Worm (Caenorhabditis elegans) whole organism, young adult: ENCODE results near the gene srh-276.

Experiments
- B0019.2 ChIP-seq: fragments of 200-800 bp; sonication (Bioruptor generic); conservative IDR thresholded peaks from 2 replicates; pipeline ENCODE4 v1.3.6; 2022; ENCODE audit warnings: missing genetic modification reagents, missing genetic modification characterization, missing compliant biosample characterization
- B0261.1 ChIP-seq: sonication (generic microtip); optimal IDR thresholded peaks from 2 replicates; lab custom pipeline; 2016; ENCODE audit warnings: mild to moderate bottlenecking, missing genetic modification characterization, moderate library complexity, missing compliant biosample characterization
- D2030.7 ChIP-seq: fragments of 200-800 bp; sonication (Bioruptor generic); IDR thresholded peaks from 2 replicates; pipeline ENCODE4 v1.3.6; 2022; ENCODE audit warnings: missing genetic modification reagents, missing genetic modification characterization, missing compliant biosample characterization
- F33H1.4 ChIP-seq: fragments of 200-800 bp; sonication (Bioruptor generic); IDR thresholded peaks from 2 replicates; pipeline ENCODE4 v1.3.6; 2022; ENCODE audit warnings: missing genetic modification reagents, missing genetic modification characterization, missing compliant biosample characterization
- F52B5.7 ChIP-seq: sonication (generic microtip); optimal IDR thresholded peaks from 2 replicates; lab custom pipeline; 2016; ENCODE audit warnings: mild to moderate bottlenecking, missing genetic modification characterization, missing compliant biosample characterization
- F55B11.4 ChIP-seq: sonication (generic microtip); optimal IDR thresholded peaks from 2 replicates; lab custom pipeline; 2016; ENCODE audit warnings: missing compliant biosample characterization, missing genetic modification characterization, borderline replicate concordance; ENCODE audit not compliant: insufficient read depth
- Y53G8AR.9 ChIP-seq: fragments of 200-800 bp; sonication (Bioruptor generic); conservative IDR thresholded peaks from 2 replicates; pipeline ENCODE4 v1.3.6; 2022; ENCODE audit warnings: missing genetic modification reagents, missing genetic modification characterization, missing compliant biosample characterization
- Y79H2A.3 ChIP-seq: fragments of 200-800 bp; sonication (Bioruptor generic); conservative IDR thresholded peaks from 2 replicates; pipeline ENCODE4 v1.3.6; 2022; ENCODE audit warnings: missing genetic modification reagents, missing genetic modification characterization, missing compliant biosample characterization
- ZK185.1 ChIP-seq: sonication (generic microtip); optimal IDR thresholded peaks from 2 replicates; lab custom pipeline; 2016; ENCODE audit warnings: mild to moderate bottlenecking, missing genetic modification characterization, missing compliant biosample characterization; ENCODE audit not compliant: poor library complexity, severe bottlenecking
- aptf-3 ChIP-seq: fragments of 200-800 bp; sonication (Bioruptor generic); IDR thresholded peaks from 2 replicates; pipeline ENCODE4 v1.3.6; 2022; ENCODE audit warnings: missing genetic modification characterization, missing compliant biosample characterization
- atf-7 ChIP-seq: sonication (generic microtip); optimal IDR thresholded peaks from 2 replicates; lab custom pipeline; 2017; ENCODE audit warnings: mild to moderate bottlenecking, missing genetic modification characterization, missing compliant biosample characterization
- athp-1 ChIP-seq: sonication (generic microtip); optimal IDR thresholded peaks from 2 replicates; lab custom pipeline; 2017; ENCODE audit warnings: mild to moderate bottlenecking, missing genetic modification characterization, missing compliant biosample characterization
- attf-5 ChIP-seq: fragments of 200-800 bp; sonication (Bioruptor generic); optimal IDR thresholded peaks from 2 replicates; lab custom pipeline; 2018; ENCODE audit warnings: mild to moderate bottlenecking, missing genetic modification characterization, missing compliant biosample characterization
- bed-2 ChIP-seq: fragments of 200-800 bp; sonication (Bioruptor generic); IDR thresholded peaks from 2 replicates; pipeline ENCODE4 v1.3.6; 2022; ENCODE audit warnings: missing genetic modification reagents, missing genetic modification characterization, missing compliant biosample characterization
- cebp-2 ChIP-seq: fragments of 200-800 bp; sonication (Bioruptor generic); IDR thresholded peaks from 2 replicates; pipeline ENCODE4 v1.3.6; 2022; ENCODE audit warnings: missing genetic modification characterization, missing compliant biosample characterization
- ceh-40 ChIP-seq: fragments of 200-800 bp; sonication (Bioruptor generic); IDR thresholded peaks from 2 replicates; pipeline ENCODE4 v1.3.6; 2022; ENCODE audit warnings: missing genetic modification characterization, missing compliant biosample characterization
- ceh-58 ChIP-seq: fragments of 200-800 bp; sonication (Bioruptor generic); IDR thresholded peaks from 2 replicates; pipeline ENCODE4 v1.3.6; 2022; ENCODE audit warnings: missing genetic modification characterization, missing compliant biosample characterization
- chd-7 ChIP-seq: sonication (generic microtip); optimal IDR thresholded peaks from 2 replicates; lab custom pipeline; 2016; ENCODE audit warnings: mild to moderate bottlenecking, missing genetic modification characterization, moderate library complexity, missing compliant biosample characterization
- die-1 ChIP-seq: sonication (generic microtip); optimal IDR thresholded peaks from 2 replicates; lab custom pipeline; 2016; ENCODE audit warnings: missing genotype, mild to moderate bottlenecking, missing genetic modification characterization, missing compliant biosample characterization
- dox-1 ChIP-seq: fragments of 200-800 bp; sonication (Bioruptor generic); IDR thresholded peaks from 2 replicates; pipeline ENCODE4 v1.3.6; 2022; ENCODE audit warnings: missing genetic modification reagents, missing genetic modification characterization, missing compliant biosample characterization
- efl-1 ChIP-seq: fragments of 150-350 bp; optimal IDR thresholded peaks from 2 replicates; lab custom pipeline; 2014; ENCODE audit warnings: missing biosample characterization, missing genetic modification reagents, missing genetic modification characterization
- egrh-3 ChIP-seq: fragments of 200-800 bp; sonication (Bioruptor generic); IDR thresholded peaks from 2 replicates; pipeline ENCODE4 v1.3.6; 2022; ENCODE audit warnings: missing genetic modification reagents, missing genetic modification characterization, missing compliant biosample characterization
- gei-17 ChIP-seq: fragments of 200-800 bp; sonication (Bioruptor generic); optimal IDR thresholded peaks from 2 replicates; lab custom pipeline; 2018; ENCODE audit warnings: mild to moderate bottlenecking, missing genetic modification characterization, missing compliant biosample characterization
- him-1 ChIP-seq: sonication (generic microtip); optimal IDR thresholded peaks from 2 replicates; lab custom pipeline; 2016; ENCODE audit warnings: missing genotype, missing genetic modification reagents, missing genetic modification characterization, missing compliant biosample characterization
- hlh-12 ChIP-seq: sonication (generic microtip); optimal IDR thresholded peaks from 2 replicates; lab custom pipeline; 2016; ENCODE audit warnings: missing genetic modification characterization, missing compliant biosample characterization
- hlh-26 ChIP-seq: fragments of 200-800 bp; sonication (Bioruptor generic); conservative IDR thresholded peaks from 2 replicates; pipeline ENCODE4 v1.3.6; 2022; ENCODE audit warnings: missing genetic modification reagents, missing genetic modification characterization, missing compliant biosample characterization
- let-607 ChIP-seq, 2 experiments: fragments of 200-800 bp in 1 of 2; sonication (Bioruptor generic) in 1 of 2; sonication (generic microtip) in 1 of 2; optimal IDR thresholded peaks; 2 replicates each; lab custom pipeline; 2016 to 2018; ENCODE audit warnings: mild to moderate bottlenecking in 2 of 2, missing compliant biosample characterization in 2 of 2, missing genetic modification characterization in 2 of 2, moderate library complexity in 2 of 2, missing genotype in 1 of 2
- lin-26 ChIP-seq: fragments of 200-800 bp; sonication (Bioruptor generic); IDR thresholded peaks from 2 replicates; pipeline ENCODE4 v1.3.6; 2022; ENCODE audit warnings: missing genetic modification reagents, missing genetic modification characterization, missing compliant biosample characterization
- lin-54 ChIP-seq: fragments of 200-800 bp; sonication (Bioruptor generic); optimal IDR thresholded peaks from 2 replicates; lab custom pipeline; 2018; ENCODE audit warnings: mild to moderate bottlenecking, missing genetic modification characterization, missing compliant biosample characterization
- lir-1 ChIP-seq: fragments of 200-800 bp; sonication (Bioruptor generic); conservative IDR thresholded peaks from 2 replicates; pipeline ENCODE4 v1.3.6; 2022; ENCODE audit warnings: missing genetic modification reagents, missing genetic modification characterization, missing compliant biosample characterization
- lsl-1 ChIP-seq: fragments of 200-800 bp; sonication (Bioruptor generic); optimal IDR thresholded peaks from 2 replicates; lab custom pipeline; 2018; ENCODE audit warnings: mild to moderate bottlenecking, missing genetic modification characterization, moderate library complexity, missing compliant biosample characterization
- lsy-27 ChIP-seq: sonication (generic microtip); optimal IDR thresholded peaks from 2 replicates; lab custom pipeline; 2017; ENCODE audit warnings: missing genetic modification characterization, mild to moderate bottlenecking, missing compliant biosample characterization, antibody characterized with exemption, missing genotype, borderline replicate concordance; ENCODE audit not compliant: insufficient read depth
- madf-3 ChIP-seq: fragments of 200-800 bp; sonication (Bioruptor generic); IDR thresholded peaks from 2 replicates; pipeline ENCODE4 v1.3.6; 2022; ENCODE audit warnings: missing genetic modification reagents, missing genetic modification characterization, missing compliant biosample characterization
- madf-6 ChIP-seq: fragments of 200-800 bp; sonication (Bioruptor generic); IDR thresholded peaks from 2 replicates; pipeline ENCODE4 v1.3.6; 2022; ENCODE audit warnings: missing genetic modification reagents, missing genetic modification characterization, missing compliant biosample characterization
- mcd-1 ChIP-seq: fragments of 200-800 bp; sonication (Bioruptor generic); IDR thresholded peaks from 2 replicates; pipeline ENCODE4 v1.3.6; 2022; ENCODE audit warnings: missing genetic modification reagents, missing genetic modification characterization, missing compliant biosample characterization
- nhr-120 ChIP-seq: fragments of 200-800 bp; sonication (Bioruptor generic); IDR thresholded peaks from 2 replicates; pipeline ENCODE4 v1.3.6; 2022; ENCODE audit warnings: missing genetic modification characterization, missing compliant biosample characterization
- nhr-80 ChIP-seq: sonication (generic microtip); optimal IDR thresholded peaks from 2 replicates; lab custom pipeline; 2016; ENCODE audit warnings: missing genetic modification characterization, missing compliant biosample characterization
- pbrm-1 ChIP-seq: fragments of 200-800 bp; sonication (Bioruptor generic); IDR thresholded peaks from 2 replicates; pipeline ENCODE4 v1.3.6; 2022; ENCODE audit warnings: missing genetic modification reagents, missing genetic modification characterization, missing compliant biosample characterization
- rpc-1 ChIP-seq, 2 experiments: fragments of 150-350 bp in 1 of 2; sonication (generic microtip) in 1 of 2; optimal IDR thresholded peaks; 2 replicates each; lab custom pipeline; 2014 to 2018; ENCODE audit warnings: missing biosample characterization in 1 of 2, missing genetic modification characterization in 1 of 2, missing genetic modification reagents in 1 of 2, missing genotype in 1 of 2
- snpc-4 ChIP-seq, 5 experiments: fragments of 150-350 bp in 1 of 5; sonication (generic microtip) in 4 of 5; optimal IDR thresholded peaks; 2 replicates each; lab custom pipeline; 2014 to 2018; ENCODE audit warnings: missing genetic modification characterization in 5 of 5, missing biosample characterization in 3 of 5, antibody characterized with exemption in 2 of 5, mild to moderate bottlenecking in 2 of 5, missing compliant biosample characterization in 2 of 5, missing genotype in 2 of 5, moderate library complexity in 2 of 5, missing genetic modification reagents in 1 of 5
- xnd-1 ChIP-seq: sonication (generic microtip); optimal IDR thresholded peaks from 2 replicates; lab custom pipeline; 2016; ENCODE audit warnings: missing genotype, missing genetic modification reagents, missing genetic modification characterization, missing compliant biosample characterization
- zfh-2 ChIP-seq: fragments of 200-800 bp; sonication (Bioruptor generic); conservative IDR thresholded peaks from 2 replicates; pipeline ENCODE4 v1.3.6; 2022; ENCODE audit warnings: missing genetic modification reagents, missing genetic modification characterization, missing compliant biosample characterization
- zim-3 ChIP-seq: sonication (generic microtip); optimal IDR thresholded peaks from 2 replicates; lab custom pipeline; 2017; ENCODE audit warnings: mild to moderate bottlenecking, missing genetic modification characterization, moderate library complexity, missing compliant biosample characterization
- ztf-18 ChIP-seq: sonication (generic microtip); optimal IDR thresholded peaks from 2 replicates; lab custom pipeline; 2016; ENCODE audit warnings: missing genotype, mild to moderate bottlenecking, missing genetic modification characterization, missing compliant biosample characterization
- ztf-26 ChIP-seq: sonication (generic microtip); optimal IDR thresholded peaks from 2 replicates; lab custom pipeline; 2017; ENCODE audit warnings: missing genetic modification characterization, missing compliant biosample characterization
- ztf-6 ChIP-seq: fragments of 200-800 bp; sonication (Bioruptor generic); IDR thresholded peaks from 2 replicates; pipeline ENCODE4 v1.3.6; 2022; ENCODE audit warnings: missing genetic modification reagents, missing genetic modification characterization, missing compliant biosample characterization

The srh-276 gene

ce11 chrV:15551642-15552041 lies 22.5 kb downstream of the srh-276 start (continued):
- TF ChIP-seq attf-5 (GFP tag; lab: Kevin White, UChicago), result peak; percentile 51
- TF ChIP-seq ceh-58 (GFP tag; lab: Robert Waterston, UW), result no peak
- TF ChIP-seq hlh-12 (tag; lab: Kevin White, UChicago), result no peak
- no peak for TF ChIP-seq B0019.2 (GFP tag; lab: Robert Waterston, UW)
- 0 out of 2 replicates have a peak, but pooled peaks have one; percentile 12 for TF ChIP-seq ceh-40
- TF ChIP-seq atf-7 (tag; lab: Kevin White, UChicago), result peak; percentile 24
- TF ChIP-seq F52B5.7 (tag; lab: Kevin White, UChicago), result no peak
- TF ChIP-seq zim-3 (tag; lab: Kevin White, UChicago), result peak; percentile 72
- TF ChIP-seq let-607 (tag; optimal IDR thresholded peaks at IDR 0.05; lab: Kevin White, UChicago), result no peak
- TF ChIP-seq pbrm-1 (GFP tag; lab: Robert Waterston, UW), result peak; percentile 62
- no peak for TF ChIP-seq Y53G8AR.9 (GFP tag; lab: Robert Waterston, UW)
- TF ChIP-seq gei-17, result no peak
- TF ChIP-seq hlh-26, result no peak
- peak; percentile 25; the same call in 1 of the 2 replicates for TF ChIP-seq zfh-2 (GFP tag; lab: Robert Waterston, UW)
- TF ChIP-seq ztf-26, result peak; percentile 39

DNA sequence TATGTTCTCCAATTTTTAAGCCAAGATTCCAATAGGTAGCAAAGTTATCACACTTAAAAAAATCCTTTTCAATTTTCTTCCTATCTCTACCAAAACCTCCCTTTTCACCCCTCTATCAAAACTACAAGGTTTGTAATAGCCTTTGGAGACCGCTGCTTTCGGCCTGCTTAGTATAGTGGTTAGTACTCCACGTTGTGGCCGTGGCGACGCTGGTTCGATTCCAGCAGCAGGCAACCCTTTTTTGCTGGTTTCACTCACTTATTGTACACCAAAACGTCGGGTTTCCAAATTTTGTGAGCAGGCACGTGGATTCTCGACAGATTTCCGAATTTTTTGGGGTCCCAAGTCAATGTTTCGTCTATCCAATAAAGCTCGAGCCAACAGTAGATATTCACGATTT lies 24.7 kb downstream of the srh-276 start:
- TF ChIP-seq die-1 (tag; lab: Kevin White, UChicago) (peak; percentile 48), zim-3 (tag; lab: Kevin White, UChicago) (no peak), Y79H2A.3 (GFP tag; lab: Robert Waterston, UW) (no peak), lsl-1 (GFP tag; lab: Kevin White, UChicago) (no peak), ZK185.1 (tag; lab: Kevin White, UChicago) (peak; percentile 35), ztf-18 (tag; lab: Kevin White, UChicago) (peak; percentile 24), F55B11.4 (tag; lab: Kevin White, UChicago) (no peak), efl-1 (GFP tag; lab: Kevin White, UChicago) (no peak), mcd-1 (GFP tag; lab: Robert Waterston, UW) (peak; percentile 29; the same call in 1 of the 2 replicates), cebp-2 (no peak), lin-54 (peak; percentile 18), nhr-120 (no peak), rpc-1 (optimal IDR thresholded peaks at IDR 0.05; lab: Kevin White, UChicago) (peak; percentile 67), rpc-1 (tag; optimal IDR thresholded peaks at IDR 0.05; lab: Kevin White, UChicago) (peak; percentile 77), aptf-3 (GFP tag; lab: Robert Waterston, UW) (no peak), bed-2 (GFP tag; lab: Robert Waterston, UW) (no peak), lsy-27 (tag; lab: Kevin White, UChicago) (peak; percentile 22), madf-6 (GFP tag; lab: Robert Waterston, UW) (peak; percentile 61), attf-5 (GFP tag; lab: Kevin White, UChicago) (no peak), xnd-1 (tag; lab: Kevin White, UChicago) (no peak), egrh-3 (GFP tag; lab: Robert Waterston, UW) (no peak), B0261.1 (tag; lab: Kevin White, UChicago) (peak; percentile 78), chd-7 (tag; lab: Kevin White, UChicago) (no peak), F33H1.4 (GFP tag; lab: Robert Waterston, UW) (0 out of 2 replicates have a peak, but pooled peaks have one; percentile 17), him-1 (tag; lab: Kevin White, UChicago) (peak; percentile 63), ztf-6 (GFP tag; lab: Robert Waterston, UW) (no peak), snpc-4 (GFP tag; optimal IDR thresholded peaks at IDR 0.05; lab: Kevin White, UChicago) (no peak), snpc-4 (tag; optimal IDR thresholded peaks at IDR 0.05; lab: Kevin White, UChicago) (peak in 2 of 4 experiments; percentile 20 to 57), athp-1 (tag; lab: Kevin White, UChicago) (peak; percentile 9), nhr-80 (tag; lab: Kevin White, UChicago) (no peak), ztf-26 (no peak), D2030.7 (GFP tag; lab: Robert Waterston, UW) (peak; percentile 52), dox-1 (GFP tag; lab: Robert Waterston, UW) (peak; percentile 54), lin-26 (GFP tag; lab: Robert Waterston, UW) (peak; percentile 77; the same call in 1 of the 2 replicates), madf-3 (GFP tag; lab: Robert Waterston, UW) (no peak), lir-1 (GFP tag; lab: Robert Waterston, UW) (0 out of 2 replicates have a peak, but pooled peaks have one; percentile 37)
